Worm (Caenorhabditis elegans) whole organism, L4 larva: ENCODE measurements around the gene Y57G11A.4.

Experiments
- egl-27 ChIP-seq: sonication (generic microtip); optimal IDR thresholded peaks from 3 replicates; lab custom pipeline; 2017; ENCODE audit warnings: missing biosample characterization, missing genetic modification reagents, missing genetic modification characterization
- lim-7 ChIP-seq: fragments of 200-800 bp; sonication (Bioruptor generic); IDR thresholded peaks from 2 replicates; pipeline ENCODE4 v1.3.6; 2022; ENCODE audit warnings: missing genetic modification characterization, missing compliant biosample characterization
- lin-39 ChIP-seq: fragments of 150-350 bp; optimal IDR thresholded peaks from 2 replicates; lab custom pipeline; 2014; ENCODE audit warnings: missing biosample characterization, missing genetic modification reagents, missing genetic modification characterization
- mdl-1 ChIP-seq, 2 experiments: fragments of 150-350 bp in 1 of 2; sonication (generic microtip) in 1 of 2; optimal IDR thresholded peaks; 2 replicates each; lab custom pipeline; 2014 to 2017; ENCODE audit warnings: missing biosample characterization in 2 of 2, missing genetic modification characterization in 2 of 2
- nhr-10 ChIP-seq: fragments of 150-350 bp; optimal IDR thresholded peaks from 2 replicates; lab custom pipeline; 2014; ENCODE audit warnings: missing biosample characterization, missing genetic modification characterization
- nhr-11 ChIP-seq: fragments of 150-350 bp; optimal IDR thresholded peaks from 2 replicates; lab custom pipeline; 2014; ENCODE audit warnings: missing biosample characterization, missing genetic modification characterization
- nhr-77 ChIP-seq: fragments of 150-350 bp; optimal IDR thresholded peaks from 2 replicates; lab custom pipeline; 2014; ENCODE audit warnings: missing biosample characterization, missing genetic modification characterization
- php-3 ChIP-seq: fragments of 200-800 bp; sonication (Bioruptor generic); IDR thresholded peaks from 2 replicates; pipeline ENCODE4 v1.3.6; 2022; ENCODE audit warnings: missing genetic modification reagents, missing genetic modification characterization, missing compliant biosample characterization
- pqm-1 ChIP-seq: sonication (generic microtip); optimal IDR thresholded peaks from 2 replicates; lab custom pipeline; 2017; ENCODE audit warnings: missing biosample characterization, missing genetic modification characterization
- ztf-11 ChIP-seq: fragments of 150-350 bp; optimal IDR thresholded peaks from 2 replicates; lab custom pipeline; 2014; ENCODE audit warnings: missing biosample characterization, missing genetic modification characterization
- ztf-7 ChIP-seq: fragments of 150-350 bp; optimal IDR thresholded peaks from 2 replicates; lab custom pipeline; 2014; ENCODE audit warnings: missing biosample characterization, missing genetic modification characterization

ce11 chrIV:14519423-14519822 is 37.3 kb downstream of the Y57G11A.4 start, which contains the start of the genes Y57G11A.2 and T27E7.1:
- TF ChIP-seq nhr-77 (tag; lab: Kevin White, UChicago), result no peak
- TF ChIP-seq egl-27 (tag; lab: Kevin White, UChicago), result no peak
- no peak for TF ChIP-seq ztf-7 (tag; lab: Kevin White, UChicago)
- no peak for TF ChIP-seq lin-39 (tag; lab: Kevin White, UChicago)
- no peak for TF ChIP-seq mdl-1 (tag; optimal IDR thresholded peaks at IDR 0.05; lab: Kevin White, UChicago)
- no peak for TF ChIP-seq pqm-1
- no peak for TF ChIP-seq nhr-11 (tag; lab: Kevin White, UChicago)
- no peak for TF ChIP-seq lim-7 (GFP tag; lab: Robert Waterston, UW)
- TF ChIP-seq php-3 (GFP tag; lab: Robert Waterston, UW), result no peak
- TF ChIP-seq ztf-11 (tag; lab: Kevin White, UChicago), result no peak
- no peak for TF ChIP-seq nhr-10 (tag; lab: Kevin White, UChicago)
